Fruit fly (Drosophila melanogaster) whole organism, embryonic: Measurements from ENCODE around the gene mRpL35.

Experiments used
- B-H1 ChIP-seq: fragments of 200-800 bp; sonication (Bioruptor generic); IDR thresholded peaks from 3 replicates; pipeline ENCODE4 v1.3.6; 2022; ENCODE audit warnings: missing biosample characterization, missing genetic modification characterization
- CG12071 ChIP-seq: fragments of 200-800 bp; sonication (Bioruptor generic); optimal IDR thresholded peaks from 3 replicates; lab custom pipeline; 2018; ENCODE audit warnings: missing biosample characterization, mild to moderate bottlenecking, missing genetic modification characterization
- CG1233 ChIP-seq: fragments of 200-800 bp; sonication (Bioruptor generic); optimal IDR thresholded peaks from 4 replicates; lab custom pipeline; 2018; ENCODE audit warnings: missing biosample characterization, mild to moderate bottlenecking, missing genetic modification characterization
- CG12769 ChIP-seq: fragments of 200-800 bp; sonication (Bioruptor generic); optimal IDR thresholded peaks from 2 replicates; lab custom pipeline; 2019; ENCODE audit warnings: missing biosample characterization, mild to moderate bottlenecking, missing genetic modification characterization, moderate library complexity
- CG14860 ChIP-seq: fragments of 200-800 bp; sonication (Bioruptor generic); IDR thresholded peaks from 3 replicates; pipeline ENCODE4 v1.3.6; 2022; ENCODE audit warnings: missing biosample characterization, missing genetic modification characterization; ENCODE audit not compliant: partially characterized antibody
- CG14965 ChIP-seq: fragments of 200-800 bp; sonication (Bioruptor generic); optimal IDR thresholded peaks from 2 replicates; lab custom pipeline; 2016; ENCODE audit warnings: missing biosample characterization, missing genetic modification characterization, borderline replicate concordance
- CG16815 ChIP-seq: fragments of 200-800 bp; sonication (Bioruptor generic); optimal IDR thresholded peaks from 3 replicates; lab custom pipeline; 2017; ENCODE audit warnings: missing biosample characterization, mild to moderate bottlenecking, missing genetic modification characterization
- CG17568 ChIP-seq: fragments of 200-800 bp; sonication (Bioruptor generic); optimal IDR thresholded peaks from 2 replicates; lab custom pipeline; 2018; ENCODE audit warnings: missing biosample characterization, mild to moderate bottlenecking, missing genetic modification characterization, moderate library complexity
- CG18476 ChIP-seq: fragments of 200-800 bp; sonication (Bioruptor generic); optimal IDR thresholded peaks from 2 replicates; lab custom pipeline; 2016; ENCODE audit warnings: missing biosample characterization, mild to moderate bottlenecking, missing genetic modification characterization
- CG18599 ChIP-seq: fragments of 200-800 bp; sonication (Bioruptor generic); optimal IDR thresholded peaks from 3 replicates; lab custom pipeline; 2017; ENCODE audit warnings: missing biosample characterization, missing genetic modification characterization, mild to moderate bottlenecking, moderate library complexity, missing genetic modification reagents
- CG2202 ChIP-seq: fragments of 200-800 bp; sonication (Bioruptor generic); optimal IDR thresholded peaks from 2 replicates; lab custom pipeline; 2018; ENCODE audit warnings: missing biosample characterization, mild to moderate bottlenecking, missing genetic modification characterization
- CG2875 ChIP-seq: fragments of 200-800 bp; sonication (Bioruptor generic); optimal IDR thresholded peaks from 2 replicates; lab custom pipeline; 2017; ENCODE audit warnings: missing biosample characterization, mild to moderate bottlenecking, missing genetic modification characterization, missing genetic modification reagents
- CG43689 ChIP-seq: fragments of 200-800 bp; sonication (Bioruptor generic); IDR thresholded peaks from 2 replicates; pipeline ENCODE4 v1.3.6; 2022; ENCODE audit warnings: missing biosample characterization, missing genetic modification characterization
- CG4424 ChIP-seq: fragments of 200-800 bp; sonication (Bioruptor generic); optimal IDR thresholded peaks from 3 replicates; lab custom pipeline; 2016; ENCODE audit warnings: missing biosample characterization, missing genetic modification characterization
- CG6813 ChIP-seq: fragments of 200-800 bp; sonication (Bioruptor generic); optimal IDR thresholded peaks from 2 replicates; lab custom pipeline; 2017; ENCODE audit warnings: missing biosample characterization, missing genetic modification characterization, mild to moderate bottlenecking, moderate library complexity, missing genetic modification reagents
- CG7745 ChIP-seq: fragments of 200-800 bp; sonication (Bioruptor generic); optimal IDR thresholded peaks from 2 replicates; lab custom pipeline; 2018; ENCODE audit warnings: missing biosample characterization, mild to moderate bottlenecking, missing genetic modification characterization, moderate library complexity
- CG8281 ChIP-seq: fragments of 200-800 bp; sonication (Bioruptor generic); optimal IDR thresholded peaks from 2 replicates; lab custom pipeline; 2018; ENCODE audit warnings: missing biosample characterization, mild to moderate bottlenecking, missing genetic modification characterization, moderate library complexity
- CG8765 ChIP-seq: fragments of 200-800 bp; sonication (Bioruptor generic); IDR thresholded peaks from 2 replicates; pipeline ENCODE4 v1.3.6; 2022; ENCODE audit warnings: missing biosample characterization, missing genetic modification characterization
- CG9215 ChIP-seq: fragments of 200-800 bp; sonication (Bioruptor generic); IDR thresholded peaks from 2 replicates; pipeline ENCODE4 v1.3.6; 2022; ENCODE audit warnings: missing biosample characterization, missing genetic modification characterization
- CG9609 ChIP-seq: fragments of 200-800 bp; sonication (Bioruptor generic); optimal IDR thresholded peaks from 3 replicates; lab custom pipeline; 2016; ENCODE audit warnings: missing biosample characterization, missing genetic modification characterization
- Dfd ChIP-seq, 2 experiments: fragments of >200 bp; optimal IDR thresholded peaks; 2 replicates each; lab custom pipeline; 2017; ENCODE audit warnings: missing biosample characterization in 2 of 2, missing genetic modification characterization in 2 of 2
- Dll ChIP-seq: fragments of 200-800 bp; sonication (Bioruptor generic); IDR thresholded peaks from 4 replicates; pipeline ENCODE4 v1.3.6; 2022; ENCODE audit warnings: missing biosample characterization, missing genetic modification characterization; ENCODE audit not compliant: partially characterized antibody
- Fer2 ChIP-seq: fragments of 200-800 bp; sonication (Bioruptor generic); optimal IDR thresholded peaks from 2 replicates; lab custom pipeline; 2018; ENCODE audit warnings: missing biosample characterization, mild to moderate bottlenecking, missing genetic modification characterization, moderate library complexity
- GATAe ChIP-seq: fragments of 200-800 bp; sonication (Bioruptor generic); conservative IDR thresholded peaks from 2 replicates; pipeline ENCODE4 v1.3.6; 2022; ENCODE audit warnings: missing biosample characterization, missing genetic modification characterization
- Gug ChIP-seq: fragments of 200-800 bp; sonication (Bioruptor generic); IDR thresholded peaks from 4 replicates; pipeline ENCODE4 v1.3.6; 2022; ENCODE audit warnings: missing biosample characterization, missing genetic modification characterization
- Kr ChIP-seq: fragments of 200-800 bp; sonication (Bioruptor generic); optimal IDR thresholded peaks from 2 replicates; lab custom pipeline; 2017; ENCODE audit warnings: missing biosample characterization, mild to moderate bottlenecking, missing genetic modification characterization
- MBD-R2 ChIP-seq: fragments of 200-800 bp; sonication (Bioruptor generic); IDR thresholded peaks from 2 replicates; pipeline ENCODE4 v1.3.6; 2022; ENCODE audit warnings: missing biosample characterization, missing genetic modification characterization
- MESR4 ChIP-seq: fragments of 200-800 bp; sonication (Bioruptor generic); optimal IDR thresholded peaks from 2 replicates; lab custom pipeline; 2018; ENCODE audit warnings: missing biosample characterization, mild to moderate bottlenecking, missing genetic modification characterization, moderate library complexity
- Mrtf ChIP-seq: fragments of 200-800 bp; sonication (Bioruptor generic); IDR thresholded peaks from 3 replicates; pipeline ENCODE4 v1.3.6; 2022; ENCODE audit warnings: missing biosample characterization, missing genetic modification characterization
- NFAT ChIP-seq: fragments of 200-800 bp; sonication (Bioruptor generic); IDR thresholded peaks from 2 replicates; pipeline ENCODE4 v1.3.6; 2022; ENCODE audit warnings: missing biosample characterization, missing genetic modification characterization
- Neu2 ChIP-seq: fragments of 200-800 bp; sonication (Bioruptor generic); optimal IDR thresholded peaks from 3 replicates; lab custom pipeline; 2016; ENCODE audit warnings: missing biosample characterization, missing genetic modification characterization, borderline replicate concordance
- NfI ChIP-seq: fragments of 200-800 bp; sonication (Bioruptor generic); optimal IDR thresholded peaks from 3 replicates; lab custom pipeline; 2018; ENCODE audit warnings: missing biosample characterization, mild to moderate bottlenecking, missing genetic modification characterization, moderate library complexity
- PHDP ChIP-seq: fragments of 200-800 bp; sonication (Bioruptor generic); optimal IDR thresholded peaks from 3 replicates; lab custom pipeline; 2018; ENCODE audit warnings: missing biosample characterization, mild to moderate bottlenecking, missing genetic modification characterization, moderate library complexity
- Spps ChIP-seq: fragments of 200-800 bp; sonication (Bioruptor generic); optimal IDR thresholded peaks from 2 replicates; lab custom pipeline; 2018; ENCODE audit warnings: missing biosample characterization, mild to moderate bottlenecking, missing genetic modification characterization
- aop ChIP-seq: fragments of 200-800 bp; sonication (Bioruptor generic); IDR thresholded peaks from 2 replicates; pipeline ENCODE4 v1.3.6; 2022; ENCODE audit warnings: missing biosample characterization, missing genetic modification characterization
- cas ChIP-seq: fragments of 200-800 bp; sonication (Bioruptor generic); IDR thresholded peaks from 2 replicates; pipeline ENCODE4 v1.3.6; 2022; ENCODE audit warnings: missing biosample characterization, missing genetic modification characterization
- dan ChIP-seq: fragments of 200-800 bp; sonication (Bioruptor generic); IDR thresholded peaks from 2 replicates; pipeline ENCODE4 v1.3.6; 2022; ENCODE audit warnings: missing biosample characterization, missing genetic modification characterization
- esg ChIP-seq: fragments of 200-800 bp; sonication (Bioruptor generic); conservative IDR thresholded peaks from 2 replicates; pipeline ENCODE4 v1.3.6; 2022; ENCODE audit warnings: missing biosample characterization, missing genetic modification characterization
- luna ChIP-seq: fragments of 200-800 bp; sonication (Bioruptor generic); optimal IDR thresholded peaks from 2 replicates; lab custom pipeline; 2016; ENCODE audit warnings: missing biosample characterization, missing genetic modification characterization
- mld ChIP-seq: fragments of 200-800 bp; sonication (Bioruptor generic); IDR thresholded peaks from 3 replicates; pipeline ENCODE4 v1.3.6; 2022; ENCODE audit warnings: missing biosample characterization, missing genetic modification characterization; ENCODE audit not compliant: partially characterized antibody
- pnt ChIP-seq: fragments of 200-800 bp; sonication (Bioruptor generic); optimal IDR thresholded peaks from 3 replicates; lab custom pipeline; 2016; ENCODE audit warnings: missing biosample characterization, missing genetic modification characterization
- ro ChIP-seq: fragments of 200-800 bp; sonication (Bioruptor generic); IDR thresholded peaks from 2 replicates; pipeline ENCODE4 v1.3.6; 2022; ENCODE audit warnings: missing biosample characterization, missing genetic modification characterization
- sr ChIP-seq: fragments of 200-800 bp; sonication (Bioruptor generic); IDR thresholded peaks from 3 replicates; pipeline ENCODE4 v1.3.6; 2022; ENCODE audit warnings: missing biosample characterization, missing genetic modification characterization
- stc ChIP-seq: fragments of 200-800 bp; sonication (Bioruptor generic); IDR thresholded peaks from 2 replicates; pipeline ENCODE4 v1.3.6; 2022; ENCODE audit warnings: missing biosample characterization, missing genetic modification characterization
- stwl ChIP-seq: fragments of 200-800 bp; sonication (Bioruptor generic); optimal IDR thresholded peaks from 3 replicates; lab custom pipeline; 2018; ENCODE audit warnings: missing biosample characterization, mild to moderate bottlenecking, missing genetic modification characterization, moderate library complexity
- tna ChIP-seq: fragments of 200-800 bp; sonication (Bioruptor generic); IDR thresholded peaks from 2 replicates; pipeline ENCODE4 v1.3.6; 2022; ENCODE audit warnings: missing biosample characterization, missing genetic modification characterization; ENCODE audit not compliant: partially characterized antibody
- usp ChIP-seq: fragments of >200 bp; optimal IDR thresholded peaks from 2 replicates; lab custom pipeline; 2017; ENCODE audit warnings: missing biosample characterization, missing genetic modification characterization
- yki ChIP-seq: fragments of >200 bp; optimal IDR thresholded peaks from 3 replicates; lab custom pipeline; 2018

Gene mRpL35

DNA sequence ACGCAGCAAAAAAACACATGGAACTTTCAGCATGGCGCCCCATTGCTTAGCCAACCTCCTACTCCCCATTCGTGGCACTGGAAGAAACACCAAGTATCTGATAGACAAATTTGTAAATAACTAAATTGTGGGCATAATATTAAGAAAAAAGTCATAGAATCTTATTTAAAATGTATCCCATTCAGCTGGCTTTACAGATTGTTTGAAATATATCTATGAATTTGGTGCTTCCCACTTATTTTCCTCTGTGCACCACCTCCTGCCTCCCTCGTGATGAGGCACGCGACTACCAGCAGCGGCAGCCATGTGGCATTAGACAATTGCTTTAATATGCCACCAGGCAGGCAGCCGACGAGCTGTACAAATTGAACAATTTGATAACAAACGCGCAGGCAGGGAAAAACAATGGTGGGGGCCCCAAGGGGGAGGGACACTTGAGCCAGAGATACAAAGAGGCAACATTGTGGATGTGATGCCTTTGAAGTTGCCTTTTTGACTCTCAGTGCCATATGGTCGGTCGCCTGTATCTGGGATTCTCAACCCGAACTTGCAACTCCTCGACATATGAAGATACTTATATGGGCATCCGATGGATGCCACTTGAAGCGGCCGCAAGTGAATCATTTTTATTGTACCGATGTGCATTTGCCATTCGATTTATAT is 25.9 kb downstream of the mRpL35 start (continued):
- TF ChIP-seq CG4424 (GFP tag; lab: Kevin White, UChicago) (peak; percentile 76), CG16815 (GFP tag; lab: Kevin White, UChicago) (peak; percentile 65), esg (GFP tag; lab: Robert Waterston, UW) (peak; percentile 73), CG14860 (GFP tag; lab: Robert Waterston, UW) (no peak), GATAe (GFP tag; lab: Robert Waterston, UW) (peak; percentile 46; the same call in 1 of the 2 replicates), Dfd (GFP tag; optimal IDR thresholded peaks at IDR 0.05; lab: Kevin White, UChicago) (no peak), stwl (tag; lab: Kevin White, UChicago) (no peak), sr (no peak; the same call in 2 of the 3 replicates), Neu2 (GFP tag; lab: Kevin White, UChicago) (no peak), CG6813 (peak; percentile 71), CG17568 (GFP tag; lab: Kevin White, UChicago) (peak; percentile 62), CG18476 (GFP tag; lab: Kevin White, UChicago) (peak; percentile 60), aop (GFP tag; lab: Robert Waterston, UW) (no peak), CG1233 (GFP tag; lab: Kevin White, UChicago) (peak; percentile 74), CG2202 (tag; lab: Kevin White, UChicago) (peak; percentile 47), Fer2 (tag; lab: Kevin White, UChicago) (peak; percentile 35), CG9215 (GFP tag; lab: Robert Waterston, UW) (no peak; the same call in none of the 2 replicates), yki (lab: Kevin White, UChicago) (no peak), Mrtf (GFP tag; lab: Robert Waterston, UW) (peak; percentile 62; the same call in 1 of the 3 replicates), MBD-R2 (GFP tag; lab: Robert Waterston, UW) (peak; percentile 54; the same call in 1 of the 2 replicates), Spps (peak; percentile 65), cas (GFP tag; lab: Robert Waterston, UW) (peak; percentile 37; the same call in 1 of the 2 replicates), dan (GFP tag; lab: Robert Waterston, UW) (no peak), CG43689 (peak; percentile 67), CG12071 (GFP tag; lab: Kevin White, UChicago) (peak; percentile 80), mld (GFP tag; lab: Robert Waterston, UW) (no peak), NFAT (GFP tag; lab: Robert Waterston, UW) (peak; percentile 37; the same call in 1 of the 2 replicates), CG14965 (GFP tag; lab: Kevin White, UChicago) (peak; percentile 32), NfI (GFP tag; lab: Kevin White, UChicago) (peak; percentile 72), B-H1 (GFP tag; lab: Robert Waterston, UW) (peak; percentile 72), Dll (GFP tag; lab: Robert Waterston, UW) (0 out of 4 replicates have a peak, but pooled peaks have one; percentile 12), usp (GFP tag; lab: Kevin White, UChicago) (no peak), PHDP (peak; percentile 81), MESR4 (GFP tag; lab: Kevin White, UChicago) (peak; percentile 7), tna (GFP tag; lab: Robert Waterston, UW) (no peak), CG12769 (tag; lab: Kevin White, UChicago) (peak; percentile 92), CG18599 (GFP tag; lab: Kevin White, UChicago) (peak; percentile 92), pnt (GFP tag; lab: Kevin White, UChicago) (peak; percentile 72), CG7745 (tag; lab: Kevin White, UChicago) (no peak), Kr (GFP tag; lab: Kevin White, UChicago) (no peak), Gug (GFP tag; lab: Robert Waterston, UW) (peak; percentile 70), stc (peak; percentile 75), CG9609 (GFP tag; lab: Kevin White, UChicago) (peak; percentile 60), CG2875 (GFP tag; lab: Kevin White, UChicago) (peak; percentile 72), ro (GFP tag; lab: Robert Waterston, UW) (no peak), luna (no peak), CG8765 (GFP tag; lab: Robert Waterston, UW) (peak; percentile 66; the same call in 1 of the 2 replicates), CG8281 (tag; lab: Kevin White, UChicago) (peak; percentile 45)
